Fruit fly (Drosophila melanogaster) whole organism, embryonic: ENCODE results near the gene CG14431.

Experiments used
- Ada2b ChIP-seq: fragments of 200-800 bp; sonication (Bioruptor generic); IDR thresholded peaks from 2 replicates; pipeline ENCODE4 v1.3.6; 2022; ENCODE audit warnings: missing biosample characterization, missing genetic modification characterization
- CG10565 ChIP-seq: fragments of 200-800 bp; sonication (Bioruptor generic); optimal IDR thresholded peaks from 3 replicates; lab custom pipeline; 2016; ENCODE audit warnings: missing biosample characterization, mild to moderate bottlenecking, missing genetic modification characterization
- CG10654 ChIP-seq: fragments of 200-800 bp; sonication (Bioruptor generic); optimal IDR thresholded peaks from 2 replicates; lab custom pipeline; 2016; ENCODE audit warnings: missing biosample characterization, missing genetic modification characterization
- CG11085 ChIP-seq: fragments of 200-800 bp; sonication (Bioruptor generic); IDR thresholded peaks from 2 replicates; pipeline ENCODE4 v1.3.6; 2022; ENCODE audit warnings: missing biosample characterization, missing genetic modification characterization
- CG11456 ChIP-seq: fragments of 200-800 bp; sonication (Bioruptor generic); IDR thresholded peaks from 3 replicates; pipeline ENCODE4 v1.3.6; 2022; ENCODE audit warnings: missing biosample characterization, missing genetic modification characterization
- CG12219 ChIP-seq: fragments of 200-800 bp; sonication (Bioruptor generic); optimal IDR thresholded peaks from 3 replicates; lab custom pipeline; 2018; ENCODE audit warnings: missing biosample characterization, mild to moderate bottlenecking, missing genetic modification characterization
- CG12391 ChIP-seq: fragments of 200-800 bp; sonication (Bioruptor generic); optimal IDR thresholded peaks from 3 replicates; lab custom pipeline; 2018; ENCODE audit warnings: missing biosample characterization, mild to moderate bottlenecking, missing genetic modification characterization, moderate library complexity
- CG13424 ChIP-seq: fragments of 200-800 bp; sonication (Bioruptor generic); optimal IDR thresholded peaks from 2 replicates; lab custom pipeline; 2019; ENCODE audit warnings: missing biosample characterization, mild to moderate bottlenecking, missing genetic modification characterization, moderate library complexity
- CG1647 ChIP-seq: fragments of 200-800 bp; sonication (Bioruptor generic); optimal IDR thresholded peaks from 3 replicates; lab custom pipeline; 2016; ENCODE audit warnings: missing biosample characterization, missing genetic modification characterization
- CG16815 ChIP-seq: fragments of 200-800 bp; sonication (Bioruptor generic); optimal IDR thresholded peaks from 3 replicates; lab custom pipeline; 2017; ENCODE audit warnings: missing biosample characterization, mild to moderate bottlenecking, missing genetic modification characterization
- CG17361 ChIP-seq: fragments of 200-800 bp; sonication (Bioruptor generic); IDR thresholded peaks from 3 replicates; pipeline ENCODE4 v1.3.6; 2022; ENCODE audit warnings: missing biosample characterization, missing genetic modification characterization
- CG2678 ChIP-seq: fragments of 200-800 bp; sonication (Bioruptor generic); optimal IDR thresholded peaks from 3 replicates; lab custom pipeline; 2019; ENCODE audit warnings: missing biosample characterization, mild to moderate bottlenecking, missing genetic modification characterization, moderate library complexity
- CG3065 ChIP-seq: fragments of 200-800 bp; sonication (Bioruptor generic); optimal IDR thresholded peaks from 2 replicates; lab custom pipeline; 2016; ENCODE audit warnings: missing biosample characterization, missing genetic modification characterization
- CG32772 ChIP-seq: fragments of 200-800 bp; sonication (Bioruptor generic); IDR thresholded peaks from 2 replicates; pipeline ENCODE4 v1.3.6; 2022; ENCODE audit warnings: missing biosample characterization, missing genetic modification characterization
- CG4360 ChIP-seq: fragments of 200-800 bp; sonication (Bioruptor generic); IDR thresholded peaks from 2 replicates; pipeline ENCODE4 v1.3.6; 2022; ENCODE audit warnings: missing biosample characterization, missing genetic modification characterization
- CG4424 ChIP-seq: fragments of 200-800 bp; sonication (Bioruptor generic); optimal IDR thresholded peaks from 3 replicates; lab custom pipeline; 2016; ENCODE audit warnings: missing biosample characterization, missing genetic modification characterization
- CG4820 ChIP-seq: fragments of 200-800 bp; sonication (Bioruptor generic); optimal IDR thresholded peaks from 3 replicates; lab custom pipeline; 2016; ENCODE audit warnings: missing biosample characterization, missing genetic modification characterization
- CG7839 ChIP-seq: fragments of 200-800 bp; sonication (Bioruptor generic); optimal IDR thresholded peaks from 3 replicates; lab custom pipeline; 2018; ENCODE audit warnings: missing biosample characterization, mild to moderate bottlenecking, missing genetic modification characterization, moderate library complexity
- CG9215 ChIP-seq: fragments of 200-800 bp; sonication (Bioruptor generic); IDR thresholded peaks from 2 replicates; pipeline ENCODE4 v1.3.6; 2022; ENCODE audit warnings: missing biosample characterization, missing genetic modification characterization
- CG9797 ChIP-seq: fragments of 200-800 bp; sonication (Bioruptor generic); optimal IDR thresholded peaks from 3 replicates; lab custom pipeline; 2018; ENCODE audit warnings: missing biosample characterization, mild to moderate bottlenecking, missing genetic modification characterization
- CG9817 ChIP-seq: fragments of 200-800 bp; sonication (Bioruptor generic); optimal IDR thresholded peaks from 2 replicates; lab custom pipeline; 2018; ENCODE audit warnings: missing biosample characterization, mild to moderate bottlenecking, missing genetic modification characterization, moderate library complexity
- CrebB ChIP-seq: fragments of 200-800 bp; sonication (Bioruptor generic); optimal IDR thresholded peaks from 3 replicates; lab custom pipeline; 2018; ENCODE audit warnings: missing biosample characterization, mild to moderate bottlenecking, missing genetic modification characterization
- D19A ChIP-seq: fragments of 200-800 bp; optimal IDR thresholded peaks from 3 replicates; lab custom pipeline; 2019; ENCODE audit warnings: missing biosample characterization, mild to moderate bottlenecking, missing genetic modification characterization, moderate library complexity
- Drgx ChIP-seq: fragments of 200-800 bp; sonication (Bioruptor generic); IDR thresholded peaks from 2 replicates; pipeline ENCODE4 v1.3.6; 2022; ENCODE audit warnings: missing biosample characterization, missing genetic modification characterization
- HHEX ChIP-seq: fragments of 200-800 bp; sonication (Bioruptor generic); optimal IDR thresholded peaks from 3 replicates; lab custom pipeline; 2017; ENCODE audit warnings: missing biosample characterization, mild to moderate bottlenecking, missing genetic modification characterization, missing genetic modification reagents
- Lim3 ChIP-seq: fragments of 200-800 bp; sonication (Bioruptor generic); IDR thresholded peaks from 2 replicates; pipeline ENCODE4 v1.3.6; 2022; ENCODE audit warnings: missing biosample characterization, missing genetic modification characterization
- Max ChIP-seq: fragments of 200-800 bp; sonication (Bioruptor generic); optimal IDR thresholded peaks from 2 replicates; lab custom pipeline; 2016; ENCODE audit warnings: missing biosample characterization, mild to moderate bottlenecking, missing genetic modification characterization
- Optix ChIP-seq: fragments of 200-800 bp; sonication (Bioruptor generic); IDR thresholded peaks from 3 replicates; pipeline ENCODE4 v1.3.6; 2022; ENCODE audit warnings: missing biosample characterization, missing genetic modification characterization
- Ptx1 ChIP-seq: fragments of 200-800 bp; sonication (Bioruptor generic); IDR thresholded peaks from 2 replicates; pipeline ENCODE4 v1.3.6; 2022; ENCODE audit warnings: missing biosample characterization, missing genetic modification characterization
- Sin3A ChIP-seq: fragments of >200 bp; optimal IDR thresholded peaks from 2 replicates; lab custom pipeline; 2018
- Xrp1 ChIP-seq: fragments of 200-800 bp; sonication (Bioruptor generic); IDR thresholded peaks from 2 replicates; pipeline ENCODE4 v1.3.6; 2022; ENCODE audit warnings: missing biosample characterization, missing genetic modification characterization
- ac ChIP-seq: fragments of 200-800 bp; sonication (Bioruptor generic); optimal IDR thresholded peaks from 3 replicates; lab custom pipeline; 2017; ENCODE audit warnings: missing biosample characterization, mild to moderate bottlenecking, missing genetic modification characterization
- ap ChIP-seq: fragments of 200-800 bp; sonication (Bioruptor generic); IDR thresholded peaks from 2 replicates; pipeline ENCODE4 v1.3.6; 2022; ENCODE audit warnings: missing biosample characterization, missing genetic modification characterization
- bab2 ChIP-seq: fragments of 200-800 bp; sonication (Bioruptor generic); optimal IDR thresholded peaks from 2 replicates; lab custom pipeline; 2016; ENCODE audit warnings: missing biosample characterization, missing genetic modification characterization
- crol ChIP-seq: fragments of 200-800 bp; sonication (Bioruptor generic); IDR thresholded peaks from 2 replicates; pipeline ENCODE4 v1.3.6; 2022; ENCODE audit warnings: missing biosample characterization, missing genetic modification characterization
- en ChIP-seq: fragments of 200-800 bp; sonication (Bioruptor generic); optimal IDR thresholded peaks from 2 replicates; lab custom pipeline; 2016; ENCODE audit warnings: missing biosample characterization, missing genetic modification characterization
- ftz-f1 ChIP-seq: fragments of 200-800 bp; sonication (Bioruptor generic); optimal IDR thresholded peaks from 2 replicates; lab custom pipeline; 2016; ENCODE audit warnings: missing biosample characterization, missing genetic modification characterization
- gsb-n ChIP-seq: fragments of 200-800 bp; sonication (Bioruptor generic); optimal IDR thresholded peaks from 3 replicates; lab custom pipeline; 2018; ENCODE audit warnings: missing biosample characterization, mild to moderate bottlenecking, missing genetic modification characterization
- ken ChIP-seq: fragments of 200-800 bp; sonication (Bioruptor generic); IDR thresholded peaks from 3 replicates; pipeline ENCODE4 v1.3.6; 2022; ENCODE audit warnings: missing biosample characterization, missing genetic modification characterization
- odd ChIP-seq: fragments of 200-800 bp; sonication (Bioruptor generic); optimal IDR thresholded peaks from 2 replicates; lab custom pipeline; 2017; ENCODE audit warnings: missing biosample characterization, mild to moderate bottlenecking, missing genetic modification characterization
- repo ChIP-seq: fragments of 200-800 bp; sonication (Bioruptor generic); optimal IDR thresholded peaks from 2 replicates; lab custom pipeline; 2016; ENCODE audit warnings: missing biosample characterization, missing genetic modification characterization
- row ChIP-seq: fragments of 200-800 bp; sonication (Bioruptor generic); IDR thresholded peaks from 3 replicates; pipeline ENCODE4 v1.3.6; 2022; ENCODE audit warnings: missing biosample characterization, missing genetic modification characterization
- schlank ChIP-seq: fragments of 200-800 bp; sonication (Bioruptor generic); optimal IDR thresholded peaks from 2 replicates; lab custom pipeline; 2018; ENCODE audit warnings: missing biosample characterization, mild to moderate bottlenecking, missing genetic modification characterization
- stc ChIP-seq: fragments of 200-800 bp; sonication (Bioruptor generic); IDR thresholded peaks from 2 replicates; pipeline ENCODE4 v1.3.6; 2022; ENCODE audit warnings: missing biosample characterization, missing genetic modification characterization
- tio ChIP-seq: fragments of 200-800 bp; sonication (Bioruptor generic); optimal IDR thresholded peaks from 2 replicates; lab custom pipeline; 2017; ENCODE audit warnings: missing biosample characterization, missing genetic modification characterization, inconsistent platforms
- tx ChIP-seq: fragments of 200-800 bp; sonication (Bioruptor generic); optimal IDR thresholded peaks from 2 replicates; lab custom pipeline; 2016; ENCODE audit warnings: missing biosample characterization, missing genetic modification characterization
- vfl ChIP-seq: fragments of 200-800 bp; sonication (Bioruptor generic); optimal IDR thresholded peaks from 2 replicates; lab custom pipeline; 2016; ENCODE audit warnings: missing biosample characterization, missing genetic modification characterization
- vvl ChIP-seq: fragments of 200-800 bp; sonication (Bioruptor generic); IDR thresholded peaks from 2 replicates; pipeline ENCODE4 v1.3.6; 2022; ENCODE audit warnings: missing biosample characterization, missing genetic modification characterization
- wor ChIP-seq: fragments of 200-800 bp; sonication (Bioruptor generic); IDR thresholded peaks from 2 replicates; pipeline ENCODE4 v1.3.6; 2022; ENCODE audit warnings: missing biosample characterization, missing genetic modification characterization
- z ChIP-seq: fragments of 200-800 bp; sonication (Bioruptor generic); IDR thresholded peaks from 3 replicates; pipeline ENCODE4 v1.3.6; 2022; ENCODE audit warnings: missing biosample characterization, missing genetic modification characterization

The CG14431 gene

DNA sequence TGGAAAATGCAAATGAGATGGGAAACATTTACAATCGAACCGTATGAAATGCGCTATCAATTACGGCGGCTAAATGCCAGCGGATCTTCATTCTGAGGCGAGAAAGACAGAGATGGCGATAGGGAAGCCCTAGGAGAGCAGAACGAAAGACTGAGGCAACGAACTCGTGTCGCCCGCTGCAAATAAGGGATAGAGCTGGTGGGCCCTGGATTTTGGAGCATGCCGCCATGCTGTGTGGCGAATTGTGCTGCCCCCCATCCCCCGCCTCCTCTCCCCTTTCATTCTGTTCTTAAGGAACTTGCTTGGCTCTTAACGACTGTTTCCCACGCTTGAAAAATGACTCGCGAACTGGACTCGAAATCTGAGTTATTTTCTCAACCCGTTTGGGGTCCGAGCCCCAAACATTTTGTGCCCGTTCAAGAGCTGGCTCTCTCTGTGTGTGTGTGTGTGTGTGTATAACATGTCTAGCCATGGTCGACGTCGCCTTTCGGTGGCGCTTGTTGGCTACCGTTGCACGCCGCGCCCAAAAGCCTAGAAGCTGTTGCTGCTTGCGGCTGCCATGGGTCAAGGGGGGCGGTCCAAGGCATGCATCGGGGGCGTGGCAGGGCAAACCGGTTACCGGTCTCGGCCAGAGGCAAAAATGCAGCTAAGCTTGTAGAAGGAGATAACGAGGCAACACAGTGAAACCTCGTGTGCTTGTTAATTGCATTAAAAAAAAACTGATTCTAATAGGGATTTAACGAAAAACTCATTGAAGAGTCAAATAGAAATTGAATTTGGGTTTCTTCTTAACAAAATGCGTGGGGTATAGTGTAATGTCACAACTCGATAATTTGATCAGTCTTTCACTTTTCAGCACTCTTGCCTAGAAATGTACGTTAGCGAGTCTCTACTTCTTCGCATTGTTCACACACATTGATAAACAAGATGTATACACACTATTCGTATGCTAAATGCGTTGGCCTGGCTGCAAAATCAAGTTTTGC lies 100.3 kb downstream of the CG14431 start (continued):
- no peak for TF ChIP-seq tio (GFP tag; lab: Kevin White, UChicago)
- TF ChIP-seq CG32772 (GFP tag; lab: Robert Waterston, UW) = no peak
- no peak for TF ChIP-seq CG4820 (GFP tag; lab: Kevin White, UChicago)
- TF ChIP-seq CG9797 (GFP tag; lab: Kevin White, UChicago) = no peak
- no peak for TF ChIP-seq Ada2b
- TF ChIP-seq bab2 (GFP tag; lab: Kevin White, UChicago) = no peak
- TF ChIP-seq Drgx (GFP tag; lab: Robert Waterston, UW) = peak; percentile 74; the same call in 1 of the 2 replicates
- no peak for TF ChIP-seq CG11085 (GFP tag; lab: Robert Waterston, UW)
- TF ChIP-seq Lim3 (GFP tag; lab: Robert Waterston, UW) = no peak
- no peak for TF ChIP-seq odd (GFP tag; lab: Kevin White, UChicago)
- TF ChIP-seq ken (GFP tag; lab: Robert Waterston, UW) = no peak
- peak; percentile 36; the same call in 1 of the 2 replicates for TF ChIP-seq vvl (GFP tag; lab: Robert Waterston, UW)
- TF ChIP-seq D19A (tag; lab: Kevin White, UChicago) = no peak
- no peak for TF ChIP-seq CG12219 (GFP tag; lab: Kevin White, UChicago)
- TF ChIP-seq CG11456 = no peak
- peak; percentile 5 for TF ChIP-seq CG13424 (tag; lab: Kevin White, UChicago)
- no peak for TF ChIP-seq Sin3A (lab: Kevin White, UChicago)
- peak; percentile 55; the same call in 1 of the 3 replicates for TF ChIP-seq z (GFP tag; lab: Robert Waterston, UW)
- TF ChIP-seq vfl (GFP tag; lab: Kevin White, UChicago) = no peak
- TF ChIP-seq ftz-f1 (GFP tag; lab: Kevin White, UChicago) = no peak
- TF ChIP-seq repo (GFP tag; lab: Kevin White, UChicago) = no peak
- no peak for TF ChIP-seq Optix (GFP tag; lab: Robert Waterston, UW)
- TF ChIP-seq CG12391 = no peak
- no peak for TF ChIP-seq CG4424 (GFP tag; lab: Kevin White, UChicago)
- TF ChIP-seq CG1647 (GFP tag; lab: Kevin White, UChicago) = no peak
- no peak for TF ChIP-seq CG10654
- TF ChIP-seq crol (GFP tag; lab: Robert Waterston, UW) = peak; percentile 51; the same call in 1 of the 2 replicates
- TF ChIP-seq CG16815 (GFP tag; lab: Kevin White, UChicago) = no peak
- no peak for TF ChIP-seq CG9215 (GFP tag; lab: Robert Waterston, UW)
- TF ChIP-seq gsb-n = peak; percentile 41
- no peak for TF ChIP-seq CG10565
- TF ChIP-seq wor (GFP tag; lab: Robert Waterston, UW) = no peak
- 0 out of 2 replicates have a peak, but pooled peaks have one; percentile 13 for TF ChIP-seq Ptx1
- no peak for TF ChIP-seq tx (GFP tag; lab: Kevin White, UChicago)
- TF ChIP-seq row = peak; percentile 60
- TF ChIP-seq stc (GFP tag; lab: Robert Waterston, UW) = 0 out of 2 replicates have a peak, but pooled peaks have one; percentile 14
- no peak for TF ChIP-seq en (GFP tag; lab: Kevin White, UChicago)
- TF ChIP-seq CG7839 = peak; percentile 16
- TF ChIP-seq CG9817 (tag; lab: Kevin White, UChicago) = no peak
- no peak for TF ChIP-seq ac (GFP tag; lab: Kevin White, UChicago)
- no peak for TF ChIP-seq HHEX (GFP tag; lab: Kevin White, UChicago)
- TF ChIP-seq CG2678 = peak; percentile 30
- TF ChIP-seq schlank (tag; lab: Kevin White, UChicago) = no peak
- no peak for TF ChIP-seq CG4360 (GFP tag; lab: Robert Waterston, UW)
- no peak for TF ChIP-seq ap (GFP tag; lab: Robert Waterston, UW)
- TF ChIP-seq Max (GFP tag; lab: Kevin White, UChicago) = no peak
- 0 out of 3 replicates have a peak, but pooled peaks have one; percentile 9 for TF ChIP-seq CG17361 (GFP tag; lab: Robert Waterston, UW)
- no peak for TF ChIP-seq CrebB (tag; lab: Kevin White, UChicago)
- no peak for TF ChIP-seq CG3065 (GFP tag; lab: Kevin White, UChicago)
- TF ChIP-seq Xrp1 (GFP tag; lab: Robert Waterston, UW) = 0 out of 2 replicates have a peak, but pooled peaks have one; percentile 18
